Fruit fly (Drosophila melanogaster) whole organism: ENCODE measurements around the gene Cp36.

Experiments used
- CG8478 ChIP-seq: fragments of >200 bp; optimal IDR thresholded peaks from 2 replicates; lab custom pipeline; 2018; ENCODE audit warnings: inconsistent platforms
- Dll ChIP-seq: fragments of >200 bp; optimal IDR thresholded peaks from 2 replicates; lab custom pipeline; 2017
- pan ChIP-seq: fragments of >200 bp; optimal IDR thresholded peaks from 2 replicates; lab custom pipeline; 2017
- psq ChIP-seq: fragments of >200 bp; optimal IDR thresholded peaks from 2 replicates; lab custom pipeline; 2017
- usp ChIP-seq: fragments of >200 bp; optimal IDR thresholded peaks from 2 replicates; lab custom pipeline; 2017; ENCODE audit warnings: missing biosample characterization, missing genetic modification characterization, mixed read lengths

DNA sequence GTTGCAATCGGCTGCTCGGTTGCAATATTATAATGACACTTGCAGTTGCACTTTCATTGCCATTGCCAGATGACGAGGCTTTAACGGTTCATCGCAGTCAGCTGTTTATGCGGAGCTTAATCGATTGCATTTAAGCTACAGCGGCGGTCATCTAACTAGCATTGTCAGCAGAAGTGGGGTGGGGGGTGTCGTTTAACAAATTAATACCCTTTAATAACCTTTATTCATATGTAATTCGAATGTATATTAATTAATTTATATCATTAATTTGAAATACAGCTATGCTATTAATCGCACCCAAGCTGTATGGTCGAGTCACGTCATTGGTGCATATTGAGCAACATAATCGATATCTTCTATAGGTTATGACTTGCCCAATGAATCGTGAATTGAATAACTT, 13.7 kb downstream of the Cp36 start:
- no peak for TF ChIP-seq usp
- TF ChIP-seq psq (lab: Kevin White, UChicago), result no peak
- TF ChIP-seq Dll (lab: Kevin White, UChicago), result no peak
- no peak for TF ChIP-seq pan (lab: Kevin White, UChicago)
- no peak for TF ChIP-seq CG8478 (lab: Kevin White, UChicago)
